Fruit fly (Drosophila melanogaster) whole organism, embryonic: ENCODE measurements around the gene IRSp53.

ENCODE experiments used
- Aef1 ChIP-seq: fragments of 200-800 bp; sonication (Bioruptor generic); IDR thresholded peaks from 3 replicates; pipeline ENCODE4 v1.3.6; 2022; ENCODE audit warnings: missing biosample characterization, missing genetic modification characterization
- CG10147 ChIP-seq: fragments of 200-800 bp; sonication (Bioruptor generic); optimal IDR thresholded peaks from 2 replicates; lab custom pipeline; 2019; ENCODE audit warnings: missing biosample characterization, mild to moderate bottlenecking, missing genetic modification characterization, moderate library complexity
- CG10979 ChIP-seq: fragments of 200-800 bp; sonication (Bioruptor generic); optimal IDR thresholded peaks from 2 replicates; lab custom pipeline; 2018; ENCODE audit warnings: missing biosample characterization, mild to moderate bottlenecking, missing genetic modification characterization, moderate library complexity
- CG11723 ChIP-seq: fragments of 200-800 bp; sonication (Bioruptor generic); optimal IDR thresholded peaks from 2 replicates; lab custom pipeline; 2017; ENCODE audit warnings: missing biosample characterization, mild to moderate bottlenecking, missing genetic modification characterization
- CG12155 ChIP-seq: fragments of 200-800 bp; sonication (Bioruptor generic); optimal IDR thresholded peaks from 3 replicates; lab custom pipeline; 2016; ENCODE audit warnings: missing biosample characterization, missing genetic modification characterization
- CG1233 ChIP-seq: fragments of 200-800 bp; sonication (Bioruptor generic); optimal IDR thresholded peaks from 4 replicates; lab custom pipeline; 2018; ENCODE audit warnings: missing biosample characterization, mild to moderate bottlenecking, missing genetic modification characterization
- CG12391 ChIP-seq: fragments of 200-800 bp; sonication (Bioruptor generic); optimal IDR thresholded peaks from 3 replicates; lab custom pipeline; 2018; ENCODE audit warnings: missing biosample characterization, mild to moderate bottlenecking, missing genetic modification characterization, moderate library complexity
- CG15269 ChIP-seq: fragments of 200-800 bp; sonication (Bioruptor generic); optimal IDR thresholded peaks from 2 replicates; lab custom pipeline; 2018; ENCODE audit warnings: missing biosample characterization, mild to moderate bottlenecking, missing genetic modification characterization, moderate library complexity
- CG17912 ChIP-seq: fragments of 200-800 bp; sonication (Bioruptor generic); optimal IDR thresholded peaks from 2 replicates; lab custom pipeline; 2018; ENCODE audit warnings: missing biosample characterization, mild to moderate bottlenecking, missing genetic modification characterization
- CG18764 ChIP-seq: fragments of 200-800 bp; sonication (Bioruptor generic); optimal IDR thresholded peaks from 3 replicates; lab custom pipeline; 2016; ENCODE audit warnings: missing biosample characterization, missing genetic modification characterization
- CG2712 ChIP-seq: fragments of 200-800 bp; optimal IDR thresholded peaks from 3 replicates; lab custom pipeline; 2019; ENCODE audit warnings: missing biosample characterization, mild to moderate bottlenecking, missing genetic modification characterization, moderate library complexity
- CG31365 ChIP-seq: fragments of 200-800 bp; sonication (Bioruptor generic); optimal IDR thresholded peaks from 2 replicates; lab custom pipeline; 2018; ENCODE audit warnings: missing biosample characterization, mild to moderate bottlenecking, missing genetic modification characterization
- CG3995 ChIP-seq: fragments of 200-800 bp; sonication (Bioruptor generic); optimal IDR thresholded peaks from 3 replicates; lab custom pipeline; 2016; ENCODE audit warnings: missing biosample characterization, missing genetic modification characterization
- CG43689 ChIP-seq: fragments of 200-800 bp; sonication (Bioruptor generic); IDR thresholded peaks from 2 replicates; pipeline ENCODE4 v1.3.6; 2022; ENCODE audit warnings: missing biosample characterization, missing genetic modification characterization
- CG4424 ChIP-seq: fragments of 200-800 bp; sonication (Bioruptor generic); optimal IDR thresholded peaks from 3 replicates; lab custom pipeline; 2016; ENCODE audit warnings: missing biosample characterization, missing genetic modification characterization
- CG4707 ChIP-seq: fragments of 200-800 bp; sonication (Bioruptor generic); optimal IDR thresholded peaks from 2 replicates; lab custom pipeline; 2018; ENCODE audit warnings: missing biosample characterization, mild to moderate bottlenecking, missing genetic modification characterization, moderate library complexity
- CG4854 ChIP-seq: fragments of 200-800 bp; sonication (Bioruptor generic); optimal IDR thresholded peaks from 2 replicates; lab custom pipeline; 2016; ENCODE audit warnings: missing biosample characterization, missing genetic modification characterization, inconsistent platforms
- CG7271 ChIP-seq: fragments of 200-800 bp; sonication (Bioruptor generic); optimal IDR thresholded peaks from 2 replicates; lab custom pipeline; 2018; ENCODE audit warnings: missing biosample characterization, mild to moderate bottlenecking, missing genetic modification characterization, moderate library complexity
- CG7357 ChIP-seq: fragments of 200-800 bp; sonication (Bioruptor generic); IDR thresholded peaks from 3 replicates; pipeline ENCODE4 v1.3.6; 2022; ENCODE audit warnings: missing biosample characterization, missing genetic modification characterization
- CG7839 ChIP-seq: fragments of 200-800 bp; sonication (Bioruptor generic); optimal IDR thresholded peaks from 3 replicates; lab custom pipeline; 2018; ENCODE audit warnings: missing biosample characterization, mild to moderate bottlenecking, missing genetic modification characterization, moderate library complexity
- Chrac-16 ChIP-seq: fragments of 200-800 bp; sonication (Bioruptor generic); optimal IDR thresholded peaks from 3 replicates; lab custom pipeline; 2016; ENCODE audit warnings: missing biosample characterization, missing genetic modification characterization
- GATAe ChIP-seq: fragments of 200-800 bp; sonication (Bioruptor generic); conservative IDR thresholded peaks from 2 replicates; pipeline ENCODE4 v1.3.6; 2022; ENCODE audit warnings: missing biosample characterization, missing genetic modification characterization
- HmgD ChIP-seq: fragments of 200-800 bp; sonication (Bioruptor generic); optimal IDR thresholded peaks from 3 replicates; lab custom pipeline; 2016; ENCODE audit warnings: missing biosample characterization, missing genetic modification characterization
- Hmr ChIP-seq: fragments of 200-800 bp; sonication (Bioruptor generic); optimal IDR thresholded peaks from 3 replicates; lab custom pipeline; 2017; ENCODE audit warnings: mild to moderate bottlenecking, missing biosample characterization, missing genetic modification reagents, missing genetic modification characterization
- Hr51 ChIP-seq, 2 experiments: fragments of 200-800 bp; sonication (Bioruptor generic); optimal IDR thresholded peaks; 2 replicates in 1 of 2; 3 replicates in 1 of 2; lab custom pipeline; 2016 to 2018; ENCODE audit warnings: missing biosample characterization in 2 of 2, missing genetic modification characterization in 2 of 2, mild to moderate bottlenecking in 1 of 2, moderate library complexity in 1 of 2
- Lhr ChIP-seq: fragments of 200-800 bp; sonication (Bioruptor generic); optimal IDR thresholded peaks from 3 replicates; lab custom pipeline; 2017; ENCODE audit warnings: mild to moderate bottlenecking, missing biosample characterization, missing genetic modification reagents, missing genetic modification characterization
- Myb ChIP-seq: fragments of 200-800 bp; sonication (Bioruptor generic); optimal IDR thresholded peaks from 2 replicates; lab custom pipeline; 2016; ENCODE audit warnings: missing biosample characterization, missing genetic modification characterization
- NFAT ChIP-seq: fragments of 200-800 bp; sonication (Bioruptor generic); IDR thresholded peaks from 2 replicates; pipeline ENCODE4 v1.3.6; 2022; ENCODE audit warnings: missing biosample characterization, missing genetic modification characterization
- Oaz ChIP-seq: fragments of 200-800 bp; sonication (Bioruptor generic); IDR thresholded peaks from 2 replicates; pipeline ENCODE4 v1.3.6; 2022; ENCODE audit warnings: missing biosample characterization, missing genetic modification characterization
- amos ChIP-seq: fragments of 200-800 bp; sonication (Bioruptor generic); IDR thresholded peaks from 2 replicates; pipeline ENCODE4 v1.3.6; 2022; ENCODE audit warnings: missing biosample characterization, missing genetic modification characterization; ENCODE audit not compliant: partially characterized antibody
- aop ChIP-seq: fragments of 200-800 bp; sonication (Bioruptor generic); IDR thresholded peaks from 2 replicates; pipeline ENCODE4 v1.3.6; 2022; ENCODE audit warnings: missing biosample characterization, missing genetic modification characterization
- ato ChIP-seq: fragments of 200-800 bp; sonication (Bioruptor generic); IDR thresholded peaks from 2 replicates; pipeline ENCODE4 v1.3.6; 2022; ENCODE audit warnings: missing biosample characterization, missing genetic modification characterization; ENCODE audit not compliant: partially characterized antibody
- bsh ChIP-seq, 2 experiments: fragments of 200-800 bp; sonication (Bioruptor generic); optimal IDR thresholded peaks; 2 replicates each; lab custom pipeline; 2017 to 2018; ENCODE audit warnings: mild to moderate bottlenecking in 2 of 2, missing biosample characterization in 2 of 2, missing genetic modification characterization in 2 of 2, moderate library complexity in 1 of 2
- crol ChIP-seq: fragments of 200-800 bp; sonication (Bioruptor generic); IDR thresholded peaks from 2 replicates; pipeline ENCODE4 v1.3.6; 2022; ENCODE audit warnings: missing biosample characterization, missing genetic modification characterization
- dmrt99B ChIP-seq: fragments of 200-800 bp; sonication (Bioruptor generic); optimal IDR thresholded peaks from 2 replicates; lab custom pipeline; 2018; ENCODE audit warnings: missing biosample characterization, mild to moderate bottlenecking, missing genetic modification characterization, moderate library complexity
- esg ChIP-seq: fragments of 200-800 bp; sonication (Bioruptor generic); conservative IDR thresholded peaks from 2 replicates; pipeline ENCODE4 v1.3.6; 2022; ENCODE audit warnings: missing biosample characterization, missing genetic modification characterization
- fd96Cb ChIP-seq: fragments of 200-800 bp; sonication (Bioruptor generic); optimal IDR thresholded peaks from 2 replicates; lab custom pipeline; 2018; ENCODE audit warnings: missing biosample characterization, mild to moderate bottlenecking, missing genetic modification characterization, moderate library complexity
- fu2 ChIP-seq: fragments of 200-800 bp; sonication (Bioruptor generic); optimal IDR thresholded peaks from 2 replicates; lab custom pipeline; 2016; ENCODE audit warnings: missing biosample characterization, missing genetic modification characterization
- kah ChIP-seq: fragments of 200-800 bp; sonication (Bioruptor generic); optimal IDR thresholded peaks from 2 replicates; lab custom pipeline; 2018; ENCODE audit warnings: missing biosample characterization, mild to moderate bottlenecking, missing genetic modification characterization
- kay ChIP-seq: fragments of 200-800 bp; sonication (Bioruptor generic); optimal IDR thresholded peaks from 2 replicates; lab custom pipeline; 2016; ENCODE audit warnings: missing biosample characterization, missing genetic modification characterization
- pb ChIP-seq: fragments of 200-800 bp; sonication (Bioruptor generic); optimal IDR thresholded peaks from 3 replicates; lab custom pipeline; 2016; ENCODE audit warnings: missing biosample characterization, missing genetic modification characterization
- pho ChIP-seq: fragments of 200-800 bp; sonication (Bioruptor generic); optimal IDR thresholded peaks from 2 replicates; lab custom pipeline; 2016; ENCODE audit warnings: missing biosample characterization, missing genetic modification characterization
- pum ChIP-seq: fragments of 200-800 bp; sonication (Bioruptor generic); optimal IDR thresholded peaks from 2 replicates; lab custom pipeline; 2016; ENCODE audit warnings: missing biosample characterization, missing genetic modification characterization
- salm ChIP-seq: fragments of 200-800 bp; sonication (Bioruptor generic); optimal IDR thresholded peaks from 2 replicates; lab custom pipeline; 2018; ENCODE audit warnings: missing biosample characterization, mild to moderate bottlenecking, missing genetic modification characterization
- sc ChIP-seq, 3 experiments: fragments of >200 bp in 2 of 3; fragments of 200-800 bp in 1 of 3; sonication (Bioruptor generic) in 1 of 3; optimal IDR thresholded peaks; 2 replicates in 2 of 3; 3 replicates in 1 of 3; lab custom pipeline; 2017; ENCODE audit warnings: mild to moderate bottlenecking in 1 of 3, missing biosample characterization in 1 of 3, missing genetic modification characterization in 1 of 3, missing genetic modification reagents in 1 of 3
- seq ChIP-seq: fragments of 200-800 bp; sonication (Bioruptor generic); IDR thresholded peaks from 2 replicates; pipeline ENCODE4 v1.3.6; 2022; ENCODE audit warnings: missing biosample characterization, missing genetic modification characterization
- sug ChIP-seq: fragments of 200-800 bp; optimal IDR thresholded peaks from 2 replicates; lab custom pipeline; 2019; ENCODE audit warnings: missing biosample characterization, mild to moderate bottlenecking, missing genetic modification characterization, moderate library complexity
- tll ChIP-seq, 2 experiments: fragments of 200-800 bp in 1 of 2; fragments of >200 bp in 1 of 2; sonication (Bioruptor generic) in 1 of 2; optimal IDR thresholded peaks; 2 replicates each; lab custom pipeline; 2017 to 2019; ENCODE audit warnings: missing biosample characterization in 2 of 2, missing genetic modification characterization in 2 of 2, mild to moderate bottlenecking in 1 of 2, moderate library complexity in 1 of 2
- vnd ChIP-seq: fragments of 200-800 bp; sonication (Bioruptor generic); IDR thresholded peaks from 3 replicates; pipeline ENCODE4 v1.3.6; 2022; ENCODE audit warnings: missing biosample characterization, missing genetic modification characterization; ENCODE audit not compliant: partially characterized antibody

IRSp53 gene

dm6 chr3L:11210517-11210916, 74.7 kb downstream of the IRSp53 start, which contains the start of the genes Ube3a and CG7600 (continued):
- TF ChIP-seq CG7839 (tag; lab: Kevin White, UChicago) = peak; percentile 39
- peak; percentile 100 for TF ChIP-seq vnd (GFP tag; lab: Robert Waterston, UW)
- no peak for TF ChIP-seq CG4707 (GFP tag; lab: Kevin White, UChicago)
- peak; percentile 27 for TF ChIP-seq Lhr (GFP tag; lab: Kevin White, UChicago)
- TF ChIP-seq Oaz (GFP tag; lab: Robert Waterston, UW) = no peak
- TF ChIP-seq kay (GFP tag; lab: Kevin White, UChicago) = peak; percentile 99
- peak in 1 of 2 experiments; percentile 29 for TF ChIP-seq bsh (GFP tag; optimal IDR thresholded peaks at IDR 0.05; lab: Kevin White, UChicago)
- peak; percentile 66 for TF ChIP-seq CG2712 (tag; lab: Kevin White, UChicago)
- TF ChIP-seq sug (tag; lab: Kevin White, UChicago) = peak; percentile 66
- peak; percentile 39 for TF ChIP-seq CG10147
- peak; percentile 14 for TF ChIP-seq CG10979 (tag; lab: Kevin White, UChicago)
- peak; percentile 95 for TF ChIP-seq CG3995
- no peak; the same call in 1 of the 2 replicates for TF ChIP-seq seq (GFP tag; lab: Robert Waterston, UW)
- peak; percentile 25 for TF ChIP-seq CG4854
- no peak for TF ChIP-seq CG1233
- TF ChIP-seq dmrt99B (tag; lab: Kevin White, UChicago) = no peak
- peak; percentile 8 for TF ChIP-seq CG18764 (GFP tag; lab: Kevin White, UChicago)
- TF ChIP-seq CG15269 (tag; lab: Kevin White, UChicago) = peak; percentile 21
- TF ChIP-seq tll (GFP tag; optimal IDR thresholded peaks at IDR 0.05; lab: Kevin White, UChicago) = peak in 1 of 2 experiments; percentile 43
- TF ChIP-seq pho (GFP tag; lab: Kevin White, UChicago) = peak; percentile 70
- peak; percentile 65 for TF ChIP-seq CG17912
- no peak for TF ChIP-seq crol (GFP tag; lab: Robert Waterston, UW)
- peak; percentile 63 for TF ChIP-seq GATAe
- peak; percentile 99 for TF ChIP-seq amos (GFP tag; lab: Robert Waterston, UW)
- TF ChIP-seq CG12391 (tag; lab: Kevin White, UChicago) = peak; percentile 58
- peak; percentile 100 for TF ChIP-seq ato (GFP tag; lab: Robert Waterston, UW)
- TF ChIP-seq NFAT (GFP tag; lab: Robert Waterston, UW) = peak; percentile 31; the same call in 1 of the 2 replicates
- TF ChIP-seq fu2 = peak; percentile 36
- no peak for TF ChIP-seq Chrac-16
- TF ChIP-seq CG7271 (tag; lab: Kevin White, UChicago) = no peak
- TF ChIP-seq Myb (GFP tag; lab: Kevin White, UChicago) = peak; percentile 99
- no peak for TF ChIP-seq esg (GFP tag; lab: Robert Waterston, UW)
- peak; percentile 32 for TF ChIP-seq pb (GFP tag; lab: Kevin White, UChicago)
- no peak for TF ChIP-seq CG11723 (GFP tag; lab: Kevin White, UChicago)
- peak; percentile 17 for TF ChIP-seq kah (GFP tag; lab: Kevin White, UChicago)
- no peak for TF ChIP-seq Aef1 (GFP tag; lab: Robert Waterston, UW)
- no peak for TF ChIP-seq CG7357 (GFP tag; lab: Robert Waterston, UW)
- TF ChIP-seq CG43689 (GFP tag; lab: Robert Waterston, UW) = no peak
- peak; percentile 67 for TF ChIP-seq Hmr (GFP tag; lab: Kevin White, UChicago)
- no peak for TF ChIP-seq aop (GFP tag; lab: Robert Waterston, UW)
- TF ChIP-seq Hr51 (GFP tag; optimal IDR thresholded peaks at IDR 0.05; lab: Kevin White, UChicago) = peak; percentile 5 to 33
- no peak for TF ChIP-seq pum (GFP tag; lab: Kevin White, UChicago)
- no peak for TF ChIP-seq sc (optimal IDR thresholded peaks at IDR 0.05; lab: Kevin White, UChicago)
- TF ChIP-seq sc (GFP tag; optimal IDR thresholded peaks at IDR 0.05; lab: Kevin White, UChicago) = no peak
- peak; percentile 88 for TF ChIP-seq HmgD (GFP tag; lab: Kevin White, UChicago)
- peak; percentile 68 for TF ChIP-seq CG4424 (GFP tag; lab: Kevin White, UChicago)
- peak; percentile 23 for TF ChIP-seq CG12155
- TF ChIP-seq CG31365 = no peak
- TF ChIP-seq fd96Cb (tag; lab: Kevin White, UChicago) = no peak
- peak; percentile 28 for TF ChIP-seq salm (tag; lab: Kevin White, UChicago)
- TF ChIP-seq, all 482 proteins: peak for 231
